Worm (Caenorhabditis elegans) whole organism, L3 larva: ENCODE data around the gene T15B12.2.

Experiments
- R02D3.7 ChIP-seq: fragments of 150-350 bp; optimal IDR thresholded peaks from 2 replicates; lab custom pipeline; 2014; ENCODE audit warnings: missing biosample characterization, missing genetic modification characterization
- ZK546.5 ChIP-seq: sonication (generic microtip); optimal IDR thresholded peaks from 2 replicates; lab custom pipeline; 2017; ENCODE audit warnings: missing biosample characterization, missing genetic modification characterization
- aly-2 ChIP-seq: fragments of 150-350 bp; optimal IDR thresholded peaks from 2 replicates; lab custom pipeline; 2014; ENCODE audit warnings: missing biosample characterization, missing genetic modification characterization
- ama-1 ChIP-seq: fragments of 150-350 bp; optimal IDR thresholded peaks from 2 replicates; lab custom pipeline; 2018
- ceh-16 ChIP-seq: sonication (generic microtip); optimal IDR thresholded peaks from 2 replicates; lab custom pipeline; 2017; ENCODE audit warnings: missing biosample characterization, missing genetic modification characterization
- ceh-28 ChIP-seq: fragments of 150-350 bp; optimal IDR thresholded peaks from 2 replicates; lab custom pipeline; 2014; ENCODE audit warnings: missing biosample characterization, missing genetic modification reagents, missing genetic modification characterization
- ceh-82 ChIP-seq: fragments of 150-350 bp; optimal IDR thresholded peaks from 2 replicates; lab custom pipeline; 2014; ENCODE audit warnings: missing biosample characterization, missing genetic modification characterization
- ceh-9 ChIP-seq: sonication (generic microtip); optimal IDR thresholded peaks from 2 replicates; lab custom pipeline; 2018; ENCODE audit warnings: missing biosample characterization, missing genetic modification characterization
- daf-12 ChIP-seq: fragments of 150-350 bp; optimal IDR thresholded peaks from 2 replicates; lab custom pipeline; 2014; ENCODE audit warnings: missing biosample characterization, missing genetic modification reagents, missing genetic modification characterization
- egl-27 ChIP-seq: sonication (generic microtip); optimal IDR thresholded peaks from 4 replicates; lab custom pipeline; 2017; ENCODE audit warnings: missing biosample characterization, missing genetic modification reagents, missing genetic modification characterization
- egl-5 ChIP-seq: fragments of 150-350 bp; optimal IDR thresholded peaks from 2 replicates; lab custom pipeline; 2017; ENCODE audit warnings: missing biosample characterization, missing genetic modification reagents, missing genetic modification characterization, inconsistent platforms
- elt-1 ChIP-seq: fragments of 150-350 bp; optimal IDR thresholded peaks from 2 replicates; lab custom pipeline; 2014; ENCODE audit warnings: missing biosample characterization, missing genetic modification characterization
- elt-2 ChIP-seq: sonication (generic microtip); optimal IDR thresholded peaks from 2 replicates; lab custom pipeline; 2016; ENCODE audit warnings: missing genetic modification reagents, mild to moderate bottlenecking, missing genetic modification characterization, missing compliant biosample characterization
- elt-3 ChIP-seq, 3 experiments: fragments of 150-350 bp in 1 of 3; sonication (generic microtip) in 2 of 3; optimal IDR thresholded peaks; 2 replicates in 2 of 3; 4 replicates in 1 of 3; lab custom pipeline; 2014 to 2017; ENCODE audit warnings: missing biosample characterization in 3 of 3, missing genetic modification characterization in 3 of 3
- eor-1 ChIP-seq, 2 experiments: fragments of 150-350 bp; optimal IDR thresholded peaks; 2 replicates each; lab custom pipeline; 2014 to 2018; ENCODE audit warnings: missing biosample characterization in 2 of 2, missing genetic modification characterization in 2 of 2
- fkh-10 ChIP-seq: sonication (generic microtip); optimal IDR thresholded peaks from 2 replicates; lab custom pipeline; 2017; ENCODE audit warnings: missing biosample characterization, missing genetic modification reagents, missing genetic modification characterization
- fkh-2 ChIP-seq: fragments of 150-350 bp; optimal IDR thresholded peaks from 2 replicates; lab custom pipeline; 2014; ENCODE audit warnings: missing biosample characterization, missing genetic modification reagents, missing genetic modification characterization
- fos-1 ChIP-seq: fragments of 150-350 bp; optimal IDR thresholded peaks from 2 replicates; lab custom pipeline; 2014; ENCODE audit warnings: missing biosample characterization, missing genetic modification characterization
- hmg-11 ChIP-seq: sonication (generic microtip); optimal IDR thresholded peaks from 2 replicates; lab custom pipeline; 2016; ENCODE audit warnings: missing genetic modification characterization, missing compliant biosample characterization
- jun-1 ChIP-seq: fragments of 150-350 bp; optimal IDR thresholded peaks from 2 replicates; lab custom pipeline; 2014; ENCODE audit warnings: missing biosample characterization, missing genetic modification reagents, missing genetic modification characterization
- lin-15B ChIP-seq: fragments of 150-350 bp; optimal IDR thresholded peaks from 2 replicates; lab custom pipeline; 2014; ENCODE audit warnings: missing biosample characterization, missing genetic modification characterization
- lin-39 ChIP-seq: fragments of 150-350 bp; optimal IDR thresholded peaks from 2 replicates; lab custom pipeline; 2018; ENCODE audit warnings: missing biosample characterization, missing genetic modification reagents, missing genetic modification characterization
- lsy-12 ChIP-seq: sonication (generic microtip); optimal IDR thresholded peaks from 2 replicates; lab custom pipeline; 2016; ENCODE audit warnings: mild to moderate bottlenecking, missing genetic modification characterization, missing compliant biosample characterization
- mdl-1 ChIP-seq: fragments of 150-350 bp; optimal IDR thresholded peaks from 2 replicates; lab custom pipeline; 2014; ENCODE audit warnings: missing biosample characterization, missing genetic modification characterization
- mml-1 ChIP-seq: fragments of 150-350 bp; sonication (generic microtip); optimal IDR thresholded peaks from 3 replicates; lab custom pipeline; 2014; ENCODE audit warnings: missing biosample characterization, missing genetic modification characterization
- nfya-1 ChIP-seq: sonication (generic microtip); optimal IDR thresholded peaks from 2 replicates; lab custom pipeline; 2017; ENCODE audit warnings: missing genetic modification characterization, mild to moderate bottlenecking, missing compliant biosample characterization, antibody characterized with exemption, moderate library complexity; ENCODE audit not compliant: insufficient read depth
- nhr-11 ChIP-seq: fragments of 150-350 bp; optimal IDR thresholded peaks from 2 replicates; lab custom pipeline; 2014; ENCODE audit warnings: missing biosample characterization, missing genetic modification characterization
- nhr-12 ChIP-seq: fragments of 150-350 bp; optimal IDR thresholded peaks from 2 replicates; lab custom pipeline; 2014; ENCODE audit warnings: missing biosample characterization, missing genetic modification characterization
- nhr-23 ChIP-seq: fragments of 150-350 bp; optimal IDR thresholded peaks from 2 replicates; lab custom pipeline; 2014; ENCODE audit warnings: missing biosample characterization, missing genetic modification reagents, missing genetic modification characterization
- nhr-237 ChIP-seq: fragments of 150-350 bp; optimal IDR thresholded peaks from 2 replicates; lab custom pipeline; 2014; ENCODE audit warnings: missing biosample characterization, missing genetic modification characterization
- nhr-25 ChIP-seq: sonication (generic microtip); optimal IDR thresholded peaks from 2 replicates; lab custom pipeline; 2017; ENCODE audit warnings: missing biosample characterization, missing genetic modification characterization
- nhr-28 ChIP-seq: fragments of 150-350 bp; optimal IDR thresholded peaks from 2 replicates; lab custom pipeline; 2014; ENCODE audit warnings: missing biosample characterization, missing genetic modification characterization
- nhr-43 ChIP-seq: sonication (generic microtip); optimal IDR thresholded peaks from 2 replicates; lab custom pipeline; 2016; ENCODE audit warnings: mild to moderate bottlenecking, missing genetic modification characterization, missing compliant biosample characterization; ENCODE audit not compliant: poor library complexity, severe bottlenecking
- nhr-67 ChIP-seq: fragments of 150-350 bp; optimal IDR thresholded peaks from 2 replicates; lab custom pipeline; 2014; ENCODE audit warnings: missing biosample characterization, missing genetic modification characterization
- nhr-76 ChIP-seq: fragments of 150-350 bp; sonication (generic microtip); optimal IDR thresholded peaks from 5 replicates; lab custom pipeline; 2014; ENCODE audit warnings: missing biosample characterization, missing genetic modification characterization
- nhr-77 ChIP-seq: fragments of 150-350 bp; optimal IDR thresholded peaks from 2 replicates; lab custom pipeline; 2014; ENCODE audit warnings: missing biosample characterization, missing genetic modification characterization
- pha-4 ChIP-seq: fragments of 150-350 bp; optimal IDR thresholded peaks from 2 replicates; lab custom pipeline; 2014; ENCODE audit warnings: missing biosample characterization, missing genetic modification reagents, missing genetic modification characterization
- pqm-1 ChIP-seq: fragments of 150-350 bp; optimal IDR thresholded peaks from 2 replicates; lab custom pipeline; 2017; ENCODE audit warnings: missing biosample characterization, missing genetic modification characterization, inconsistent platforms
- sea-2 ChIP-seq: fragments of 150-350 bp; sonication (generic microtip); optimal IDR thresholded peaks from 4 replicates; lab custom pipeline; 2014; ENCODE audit warnings: missing biosample characterization, missing genetic modification reagents, missing genetic modification characterization
- skn-1 ChIP-seq: fragments of 150-350 bp; optimal IDR thresholded peaks from 2 replicates; lab custom pipeline; 2014; ENCODE audit warnings: missing biosample characterization, missing genetic modification characterization
- snpc-4 ChIP-seq: fragments of 150-350 bp; optimal IDR thresholded peaks from 2 replicates; lab custom pipeline; 2014; ENCODE audit warnings: missing biosample characterization, missing genetic modification characterization
- tbx-2 ChIP-seq: sonication (generic microtip); optimal IDR thresholded peaks from 2 replicates; lab custom pipeline; 2016; ENCODE audit warnings: mild to moderate bottlenecking, missing genetic modification characterization, missing compliant biosample characterization
- unc-39 ChIP-seq: sonication (generic microtip); optimal IDR thresholded peaks from 4 replicates; lab custom pipeline; 2017; ENCODE audit warnings: missing biosample characterization, missing genetic modification characterization
- unc-62 ChIP-seq: fragments of 150-350 bp; sonication (generic microtip); optimal IDR thresholded peaks from 4 replicates; lab custom pipeline; 2014; ENCODE audit warnings: missing biosample characterization, missing genetic modification reagents, missing genetic modification characterization
- zag-1 ChIP-seq: fragments of 150-350 bp; optimal IDR thresholded peaks from 2 replicates; lab custom pipeline; 2014; ENCODE audit warnings: missing biosample characterization, missing genetic modification characterization
- ztf-11 ChIP-seq: fragments of 150-350 bp; optimal IDR thresholded peaks from 2 replicates; lab custom pipeline; 2014; ENCODE audit warnings: missing biosample characterization, missing genetic modification characterization
- ztf-4 ChIP-seq: fragments of 150-350 bp; optimal IDR thresholded peaks from 2 replicates; lab custom pipeline; 2014; ENCODE audit warnings: missing biosample characterization, missing genetic modification characterization

The T15B12.2 gene

ce11 chrIII:5305725-5306124, 4.0 kb upstream of the T15B12.2 start:
- TF ChIP-seq unc-62 (GFP tag; lab: Kevin White, UChicago), result no peak
- no peak for TF ChIP-seq fkh-10 (GFP tag; lab: Kevin White, UChicago)
- TF ChIP-seq aly-2 (tag; lab: Kevin White, UChicago), result no peak
- no peak for TF ChIP-seq nhr-237 (tag; lab: Kevin White, UChicago)
- TF ChIP-seq ztf-4 (tag; lab: Kevin White, UChicago), result peak; percentile 15
- no peak for TF ChIP-seq ceh-28 (tag; lab: Kevin White, UChicago)
- TF ChIP-seq tbx-2, result peak; percentile 60
- TF ChIP-seq eor-1 (tag; optimal IDR thresholded peaks at IDR 0.05; lab: Kevin White, UChicago), result no peak
- TF ChIP-seq mml-1 (tag; lab: Kevin White, UChicago), result no peak
- no peak for TF ChIP-seq elt-3 (tag; optimal IDR thresholded peaks at IDR 0.05; lab: Kevin White, UChicago)
- TF ChIP-seq zag-1 (tag; lab: Kevin White, UChicago), result no peak
- TF ChIP-seq lin-39 (tag; lab: Kevin White, UChicago), result no peak
- TF ChIP-seq pqm-1 (tag; lab: Kevin White, UChicago), result no peak
- no peak for TF ChIP-seq fos-1
- TF ChIP-seq R02D3.7 (tag; lab: Kevin White, UChicago), result peak; percentile 20
- TF ChIP-seq unc-39 (tag; lab: Kevin White, UChicago), result no peak
- TF ChIP-seq ceh-82 (tag; lab: Kevin White, UChicago), result peak; percentile 11
- no peak for TF ChIP-seq sea-2
- peak; percentile 27 for TF ChIP-seq elt-2 (tag; lab: Kevin White, UChicago)
- no peak for TF ChIP-seq mdl-1 (tag; lab: Kevin White, UChicago)
- peak; percentile 31 for TF ChIP-seq lin-15B (tag; lab: Kevin White, UChicago)
- no peak for TF ChIP-seq fkh-2 (tag; lab: Kevin White, UChicago)
- no peak for TF ChIP-seq daf-12 (tag; lab: Kevin White, UChicago)
- peak; percentile 32 for TF ChIP-seq nhr-25
- TF ChIP-seq egl-5 (tag; lab: Kevin White, UChicago), result no peak
- TF ChIP-seq skn-1 (tag; lab: Kevin White, UChicago), result peak; percentile 23
- TF ChIP-seq pha-4 (tag; lab: Kevin White, UChicago), result peak; percentile 88
- TF ChIP-seq snpc-4, result no peak
- TF ChIP-seq nfya-1 (tag; lab: Kevin White, UChicago), result peak; percentile 40
- no peak for TF ChIP-seq nhr-28 (tag; lab: Kevin White, UChicago)
- TF ChIP-seq nhr-77 (tag; lab: Kevin White, UChicago), result no peak
- TF ChIP-seq ztf-11 (tag; lab: Kevin White, UChicago), result no peak
- TF ChIP-seq hmg-11 (tag; lab: Kevin White, UChicago), result peak; percentile 87
- TF ChIP-seq nhr-67, result no peak
- TF ChIP-seq elt-1 (tag; lab: Kevin White, UChicago), result no peak
- no peak for TF ChIP-seq nhr-11 (tag; lab: Kevin White, UChicago)
- no peak for TF ChIP-seq ZK546.5
- no peak for TF ChIP-seq nhr-76 (tag; lab: Kevin White, UChicago)
- no peak for TF ChIP-seq jun-1 (tag; lab: Kevin White, UChicago)
- peak; percentile 81 for TF ChIP-seq nhr-43 (tag; lab: Kevin White, UChicago)
- no peak for TF ChIP-seq nhr-12 (tag; lab: Kevin White, UChicago)
- TF ChIP-seq ceh-9 (tag; lab: Kevin White, UChicago), result no peak
- peak; percentile 63 for TF ChIP-seq lsy-12 (tag; lab: Kevin White, UChicago)
- TF ChIP-seq egl-27, result peak; percentile 21
- TF ChIP-seq ceh-16, result no peak
- no peak for TF ChIP-seq ama-1 (lab: Kevin White, UChicago)
- TF ChIP-seq nhr-23 (tag; lab: Kevin White, UChicago), result peak; percentile 23
